Fruit fly (Drosophila melanogaster) whole organism, pupa: ENCODE results near the gene CG13614.

ENCODE experiments used
- CG10348 ChIP-seq: fragments of 200-800 bp; sonication (Bioruptor generic); IDR thresholded peaks from 2 replicates; pipeline ENCODE4 v1.3.6; 2022; ENCODE audit warnings: missing biosample characterization, missing genetic modification characterization
- CG13204 ChIP-seq: fragments of 200-800 bp; sonication (Bioruptor generic); optimal IDR thresholded peaks from 2 replicates; lab custom pipeline; 2018; ENCODE audit warnings: missing biosample characterization, mild to moderate bottlenecking, missing genetic modification characterization, moderate library complexity
- CG32121 ChIP-seq: fragments of 200-800 bp; sonication (Bioruptor generic); IDR thresholded peaks from 2 replicates; pipeline ENCODE4 v1.3.6; 2022; ENCODE audit warnings: missing biosample characterization, missing genetic modification characterization
- CG8159 ChIP-seq: fragments of 200-800 bp; sonication (Bioruptor generic); optimal IDR thresholded peaks from 3 replicates; lab custom pipeline; 2018; ENCODE audit warnings: missing biosample characterization, mild to moderate bottlenecking, missing genetic modification characterization, moderate library complexity
- D1 ChIP-seq: fragments of 200-800 bp; sonication (Bioruptor generic); optimal IDR thresholded peaks from 2 replicates; lab custom pipeline; 2018; ENCODE audit warnings: missing biosample characterization, mild to moderate bottlenecking, missing genetic modification characterization, moderate library complexity
- EcR ChIP-seq: fragments of 200-800 bp; sonication (Bioruptor generic); optimal IDR thresholded peaks from 3 replicates; lab custom pipeline; 2019; ENCODE audit warnings: missing biosample characterization, missing genetic modification characterization, mild to moderate bottlenecking, moderate library complexity, missing genetic modification reagents
- Ets98B ChIP-seq: fragments of 200-800 bp; sonication (Bioruptor generic); IDR thresholded peaks from 2 replicates; pipeline ENCODE4 v1.3.6; 2022; ENCODE audit warnings: missing biosample characterization, missing genetic modification characterization
- Pif1A ChIP-seq: fragments of 200-800 bp; sonication (Bioruptor generic); optimal IDR thresholded peaks from 3 replicates; lab custom pipeline; 2016; ENCODE audit warnings: missing biosample characterization, missing genetic modification characterization
- Pif1B ChIP-seq: fragments of 200-800 bp; sonication (Bioruptor generic); optimal IDR thresholded peaks from 3 replicates; lab custom pipeline; 2016; ENCODE audit warnings: missing biosample characterization, missing genetic modification characterization
- Snoo ChIP-seq: fragments of 200-800 bp; sonication (Bioruptor generic); optimal IDR thresholded peaks from 3 replicates; lab custom pipeline; 2017; ENCODE audit warnings: missing biosample characterization, mild to moderate bottlenecking, missing genetic modification characterization, inconsistent platforms
- fd96Ca ChIP-seq: fragments of 200-800 bp; sonication (Bioruptor generic); IDR thresholded peaks from 3 replicates; pipeline ENCODE4 v1.3.6; 2022; ENCODE audit warnings: missing biosample characterization, missing genetic modification characterization
- rn ChIP-seq: fragments of 200-800 bp; sonication (Bioruptor generic); IDR thresholded peaks from 2 replicates; pipeline ENCODE4 v1.3.6; 2022; ENCODE audit warnings: missing biosample characterization, missing genetic modification characterization

- TF ChIP-seq Ets98B (GFP tag; lab: Robert Waterston, UW) (no peak), EcR (GFP tag; lab: Kevin White, UChicago) (no peak), CG8159 (tag; lab: Kevin White, UChicago) (no peak), CG32121 (GFP tag; lab: Robert Waterston, UW) (no peak), CG10348 (GFP tag; lab: Robert Waterston, UW) (no peak), Pif1A (GFP tag; lab: Kevin White, UChicago) (no peak), rn (GFP tag; lab: Robert Waterston, UW) (no peak), Snoo (tag; lab: Kevin White, UChicago) (no peak), Pif1B (GFP tag; lab: Kevin White, UChicago) (no peak), D1 (tag; lab: Kevin White, UChicago) (no peak), fd96Ca (GFP tag; lab: Robert Waterston, UW) (no peak), CG13204 (GFP tag; lab: Kevin White, UChicago) (no peak)
These were observed 6.2 kb downstream of the CG13614 start, which contains the start of gene CG17781 for dm6 chr3R:24375561-24375960.
